Worm (Caenorhabditis elegans) whole organism, mixed stage, embryonic: Measurements from ENCODE around the gene srh-293.

Experiments
- M03D4.4 ChIP-seq: sonication (generic microtip); optimal IDR thresholded peaks from 2 replicates; lab custom pipeline; 2017; ENCODE audit warnings: mild to moderate bottlenecking, missing genetic modification characterization, missing compliant biosample characterization
- ceh-39 ChIP-seq: fragments of 150-350 bp; optimal IDR thresholded peaks from 2 replicates; lab custom pipeline; 2014; ENCODE audit warnings: missing biosample characterization, missing genetic modification characterization
- ceh-43 ChIP-seq: fragments of 200-800 bp; sonication (Bioruptor generic); optimal IDR thresholded peaks from 2 replicates; lab custom pipeline; 2018; ENCODE audit warnings: mild to moderate bottlenecking, missing genetic modification characterization, moderate library complexity, missing compliant biosample characterization
- ceh-83 ChIP-seq: fragments of 200-800 bp; sonication (Bioruptor generic); optimal IDR thresholded peaks from 2 replicates; lab custom pipeline; 2018; ENCODE audit warnings: mild to moderate bottlenecking, missing genetic modification characterization, missing compliant biosample characterization
- ces-1 ChIP-seq: fragments of 150-350 bp; optimal IDR thresholded peaks from 2 replicates; lab custom pipeline; 2014; ENCODE audit warnings: missing biosample characterization, missing genetic modification reagents, missing genetic modification characterization
- cnd-1 ChIP-seq: fragments of 200-800 bp; sonication (Bioruptor generic); optimal IDR thresholded peaks from 2 replicates; lab custom pipeline; 2018; ENCODE audit warnings: mild to moderate bottlenecking, missing genetic modification characterization, missing compliant biosample characterization
- drap-1 ChIP-seq: fragments of 200-800 bp; sonication (Bioruptor generic); optimal IDR thresholded peaks from 3 replicates; lab custom pipeline; 2018; ENCODE audit warnings: mild to moderate bottlenecking, missing genetic modification characterization, missing compliant biosample characterization
- elt-1 ChIP-seq: sonication (generic microtip); optimal IDR thresholded peaks from 2 replicates; lab custom pipeline; 2017; ENCODE audit warnings: missing genetic modification characterization, mild to moderate bottlenecking, missing compliant biosample characterization, antibody characterized with exemption, moderate library complexity, borderline replicate concordance; ENCODE audit not compliant: insufficient read depth
- flh-1 ChIP-seq: fragments of 200-800 bp; sonication (Bioruptor generic); optimal IDR thresholded peaks from 2 replicates; lab custom pipeline; 2018; ENCODE audit warnings: mild to moderate bottlenecking, missing genetic modification characterization, moderate library complexity, missing compliant biosample characterization
- ham-2 ChIP-seq: fragments of 200-800 bp; sonication (Bioruptor generic); optimal IDR thresholded peaks from 2 replicates; lab custom pipeline; 2018; ENCODE audit warnings: mild to moderate bottlenecking, missing genetic modification characterization, missing compliant biosample characterization
- lin-32 ChIP-seq: fragments of 200-800 bp; sonication (Bioruptor generic); optimal IDR thresholded peaks from 2 replicates; lab custom pipeline; 2018; ENCODE audit warnings: mild to moderate bottlenecking, missing genetic modification characterization, missing compliant biosample characterization
- lsy-2 ChIP-seq: fragments of 150-350 bp; optimal IDR thresholded peaks from 2 replicates; lab custom pipeline; 2014; ENCODE audit warnings: missing biosample characterization, missing genetic modification characterization
- mab-5 ChIP-seq: fragments of 150-350 bp; optimal IDR thresholded peaks from 2 replicates; lab custom pipeline; 2014; ENCODE audit warnings: missing biosample characterization, missing genetic modification characterization
- mep-1 ChIP-seq: fragments of 150-350 bp; optimal IDR thresholded peaks from 2 replicates; lab custom pipeline; 2017; ENCODE audit warnings: missing biosample characterization, missing genetic modification reagents, missing genetic modification characterization, inconsistent platforms
- nhr-12 ChIP-seq: fragments of 150-350 bp; optimal IDR thresholded peaks from 2 replicates; lab custom pipeline; 2014; ENCODE audit warnings: missing biosample characterization, missing genetic modification characterization
- nhr-237 ChIP-seq: fragments of 150-350 bp; optimal IDR thresholded peaks from 2 replicates; lab custom pipeline; 2014; ENCODE audit warnings: missing biosample characterization, missing genetic modification characterization
- nhr-76 ChIP-seq: sonication (generic microtip); optimal IDR thresholded peaks from 2 replicates; lab custom pipeline; 2017; ENCODE audit warnings: missing biosample characterization, missing genetic modification characterization
- pha-4 ChIP-seq: fragments of 150-350 bp; optimal IDR thresholded peaks from 2 replicates; lab custom pipeline; 2018; ENCODE audit warnings: missing biosample characterization, missing genetic modification reagents, missing genetic modification characterization
- sem-2 ChIP-seq: fragments of 200-800 bp; sonication (Bioruptor generic); optimal IDR thresholded peaks from 2 replicates; lab custom pipeline; 2018; ENCODE audit warnings: mild to moderate bottlenecking, missing genetic modification characterization, missing compliant biosample characterization
- snpc-4 ChIP-seq: fragments of 150-350 bp; optimal IDR thresholded peaks from 2 replicates; lab custom pipeline; 2014; ENCODE audit warnings: missing biosample characterization, missing genetic modification characterization
- sptf-1 ChIP-seq: sonication (generic microtip); optimal IDR thresholded peaks from 2 replicates; lab custom pipeline; 2017; ENCODE audit warnings: mild to moderate bottlenecking, missing genetic modification characterization, moderate library complexity, missing compliant biosample characterization
- tbx-8 ChIP-seq: fragments of 200-800 bp; sonication (Bioruptor generic); optimal IDR thresholded peaks from 2 replicates; lab custom pipeline; 2018; ENCODE audit warnings: mild to moderate bottlenecking, missing genetic modification characterization, moderate library complexity, missing compliant biosample characterization
- unc-120 ChIP-seq: sonication (generic microtip); optimal IDR thresholded peaks from 2 replicates; lab custom pipeline; 2017; ENCODE audit warnings: missing genetic modification characterization, missing compliant biosample characterization; ENCODE audit not compliant: poor library complexity, severe bottlenecking
- unc-62 ChIP-seq: fragments of 150-350 bp; optimal IDR thresholded peaks from 2 replicates; lab custom pipeline; 2014; ENCODE audit warnings: missing biosample characterization, missing genetic modification reagents, missing genetic modification characterization
- zip-8 ChIP-seq: fragments of 150-350 bp; optimal IDR thresholded peaks from 2 replicates; lab custom pipeline; 2014; ENCODE audit warnings: missing biosample characterization, missing genetic modification characterization
- ztf-11 ChIP-seq: fragments of 150-350 bp; optimal IDR thresholded peaks from 2 replicates; lab custom pipeline; 2014; ENCODE audit warnings: missing biosample characterization, missing genetic modification characterization

The srh-293 gene

DNA sequence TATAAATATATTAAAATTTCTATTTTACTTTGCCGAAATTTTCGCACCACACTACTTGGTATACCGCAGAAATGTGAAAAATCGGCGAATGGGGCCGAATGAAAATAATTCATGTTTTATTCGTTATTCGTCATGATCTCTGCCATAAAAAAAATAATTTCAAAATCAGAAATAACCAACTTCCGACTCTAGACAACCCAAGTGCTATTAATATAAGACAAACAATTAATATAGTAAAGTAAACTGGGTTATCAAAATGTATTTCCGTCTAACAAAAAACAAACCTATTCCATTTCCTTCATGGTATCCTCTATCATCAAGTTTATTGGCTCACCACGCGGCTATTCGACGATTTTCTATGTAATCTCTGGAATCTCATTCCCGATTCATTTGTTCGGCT is at the start of gene srh-293:
Gene srh-293 (plus strand): TSS at position 301 of the 400 bp plus-strand sequence.
- TF ChIP-seq ces-1 (GFP tag; lab: Kevin White, UChicago) (no peak), elt-1 (no peak), ceh-83 (GFP tag; lab: Kevin White, UChicago) (no peak), cnd-1 (tag; lab: Kevin White, UChicago) (no peak), lin-32 (GFP tag; lab: Kevin White, UChicago) (no peak), pha-4 (tag; lab: Kevin White, UChicago) (no peak), nhr-76 (no peak), M03D4.4 (tag; lab: Kevin White, UChicago) (no peak)

DNA sequence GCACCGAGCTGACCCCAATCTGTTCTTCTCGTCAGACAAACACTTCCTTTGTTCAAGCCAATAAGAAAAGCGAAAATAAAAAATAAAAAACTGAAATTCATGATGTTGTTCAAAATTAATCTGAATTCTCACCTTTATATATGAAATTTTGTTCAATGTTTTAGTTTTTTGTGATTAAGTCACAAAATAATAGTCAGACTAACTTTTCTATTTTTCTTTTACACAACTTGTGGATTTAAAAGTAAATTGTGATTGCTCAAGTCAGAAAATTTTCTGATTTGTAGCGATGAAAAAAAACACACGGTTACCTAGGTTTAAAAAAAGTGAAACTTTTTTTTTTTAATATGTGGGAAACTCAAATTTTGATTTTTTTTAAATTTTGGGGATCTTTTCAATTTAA is 48.2 kb upstream of the srh-293 start, which contains the start of gene abf-3:
Gene abf-3 (minus strand): TSS at position 101 of the 400 bp plus-strand sequence.
- TF ChIP-seq lin-32 (GFP tag; lab: Kevin White, UChicago) (no peak), ces-1 (GFP tag; lab: Kevin White, UChicago) (no peak), flh-1 (GFP tag; lab: Kevin White, UChicago) (no peak)

DNA sequence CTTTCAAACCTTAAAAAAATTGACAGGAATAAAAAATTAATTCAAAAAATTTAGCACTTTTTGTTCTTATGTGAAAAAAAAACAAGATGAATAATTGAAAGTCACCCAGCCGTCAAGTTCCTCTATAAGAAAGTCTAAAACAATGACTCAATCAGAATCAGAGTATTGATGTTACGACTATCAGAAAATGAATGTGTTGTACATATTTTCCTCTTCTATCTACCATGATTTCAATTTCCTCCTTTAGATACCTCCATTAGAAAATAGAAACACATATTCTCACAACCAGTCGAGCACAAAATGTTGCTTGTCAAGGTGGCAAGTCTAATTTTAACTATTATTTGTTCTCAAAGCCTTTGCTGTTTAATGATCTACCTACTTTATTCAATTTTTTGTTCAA is 46.0 kb upstream of the srh-293 start, which contains the start of gene srbc-48:
Gene srbc-48 (plus strand): TSS at position 301 of the 400 bp plus-strand sequence.
- TF ChIP-seq ham-2 (GFP tag; lab: Kevin White, UChicago) (no peak), unc-62 (GFP tag; lab: Kevin White, UChicago) (no peak), ztf-11 (tag; lab: Kevin White, UChicago) (no peak), drap-1 (no peak), nhr-237 (no peak)

DNA sequence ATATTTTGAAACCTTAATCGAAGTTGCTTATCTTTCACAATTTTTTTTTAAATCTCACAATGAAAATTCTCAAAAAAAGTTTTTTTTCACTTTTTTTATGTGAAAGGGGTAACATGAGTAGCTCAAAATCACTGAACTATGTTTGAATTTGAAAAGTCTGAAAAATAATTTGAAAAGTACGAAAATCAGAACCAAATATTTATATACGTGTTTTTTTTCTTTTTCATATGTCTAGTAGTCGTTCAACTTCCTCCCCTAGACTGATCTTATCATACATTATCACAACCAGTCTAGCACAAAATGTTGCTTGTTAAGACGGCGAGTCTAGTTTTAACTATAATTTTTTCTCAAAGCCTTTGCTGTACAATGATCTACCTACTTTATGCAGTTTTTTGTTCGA is 44.5 kb upstream of the srh-293 start, which contains the start of gene srbc-49:
Gene srbc-49 (plus strand): TSS at position 301 of the 400 bp plus-strand sequence.
- TF ChIP-seq nhr-12 (tag; lab: Kevin White, UChicago) (no peak), ceh-43 (no peak), M03D4.4 (tag; lab: Kevin White, UChicago) (no peak)

DNA sequence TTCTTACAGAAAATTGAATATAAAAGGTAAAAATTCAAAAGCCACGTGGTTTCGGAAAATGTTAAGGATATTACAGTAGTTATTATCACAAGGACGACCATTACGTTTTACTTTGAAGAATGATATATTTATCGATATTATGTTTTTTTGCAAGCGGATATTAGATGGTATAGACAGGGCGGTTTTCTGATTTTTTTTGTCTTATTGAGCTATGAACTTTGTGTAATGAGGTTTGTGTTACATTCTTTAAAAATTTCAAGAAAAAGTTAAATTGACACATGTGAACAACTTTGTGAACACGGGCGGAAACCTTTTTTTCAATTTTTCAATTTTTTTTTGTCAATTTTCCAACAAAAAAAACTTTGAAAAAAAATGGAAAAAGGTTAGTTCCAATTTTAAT is 41.1 kb upstream of the srh-293 start, which contains the start of gene srbc-50:
Gene srbc-50 (minus strand): TSS at position 101 of the 400 bp plus-strand sequence.
- no peak for TF ChIP-seq tbx-8 (GFP tag; lab: Kevin White, UChicago)
- no peak for TF ChIP-seq ces-1 (GFP tag; lab: Kevin White, UChicago)
- no peak for TF ChIP-seq ham-2 (GFP tag; lab: Kevin White, UChicago)
- TF ChIP-seq mep-1 (tag; lab: Kevin White, UChicago) = no peak
- TF ChIP-seq, all 35 proteins: peak for 0

DNA sequence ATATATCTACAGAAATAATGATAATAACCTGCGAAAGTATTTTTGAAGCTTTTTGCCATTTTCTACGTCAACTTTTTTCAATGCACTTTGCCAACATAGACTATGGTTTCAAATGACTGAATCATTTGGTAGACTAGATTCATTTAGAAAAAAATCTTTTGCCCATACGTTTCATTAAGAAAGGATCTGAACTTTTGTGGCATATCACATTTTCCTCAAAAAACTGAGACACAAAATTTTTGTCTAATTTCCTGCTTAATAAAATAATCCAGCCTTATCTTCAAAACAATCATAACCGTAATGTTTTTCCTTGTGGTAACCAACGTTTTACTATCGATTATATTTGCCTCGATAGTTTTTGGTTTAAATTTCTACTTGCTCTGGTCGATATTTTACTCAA is 39.8 kb upstream of the srh-293 start, which contains the start of gene srbc-51:
Gene srbc-51 (plus strand): TSS at position 301 of the 400 bp plus-strand sequence.
- TF ChIP-seq mab-5 (tag; lab: Kevin White, UChicago) (no peak), zip-8 (tag; lab: Kevin White, UChicago) (no peak), lsy-2 (tag; lab: Kevin White, UChicago) (no peak), snpc-4 (tag; lab: Kevin White, UChicago) (no peak)
- TF ChIP-seq, all 35 proteins: peak for 0

DNA sequence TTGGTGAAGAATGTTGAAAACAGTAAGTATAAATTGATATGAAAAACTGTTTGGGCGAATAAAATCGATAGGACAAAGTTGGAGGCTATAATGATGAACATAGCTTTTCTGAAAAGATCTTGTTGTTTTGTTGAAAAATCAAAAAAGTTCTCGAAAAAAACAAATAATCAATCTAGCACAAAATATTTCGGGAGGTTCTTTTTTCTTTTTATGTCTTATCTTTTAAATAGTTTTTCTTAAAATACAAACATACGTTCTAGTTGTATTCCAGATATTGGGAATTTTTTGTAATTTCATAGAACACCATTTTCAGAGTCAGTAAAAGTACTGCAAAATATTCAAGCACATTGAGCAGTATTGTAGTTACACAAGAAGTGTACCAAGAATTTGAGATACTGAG is 36.0 kb upstream of the srh-293 start, which contains the start of gene srbc-55:
Gene srbc-55 (minus strand): TSS at position 101 of the 400 bp plus-strand sequence.
- TF ChIP-seq sptf-1 (tag; lab: Kevin White, UChicago) = no peak

DNA sequence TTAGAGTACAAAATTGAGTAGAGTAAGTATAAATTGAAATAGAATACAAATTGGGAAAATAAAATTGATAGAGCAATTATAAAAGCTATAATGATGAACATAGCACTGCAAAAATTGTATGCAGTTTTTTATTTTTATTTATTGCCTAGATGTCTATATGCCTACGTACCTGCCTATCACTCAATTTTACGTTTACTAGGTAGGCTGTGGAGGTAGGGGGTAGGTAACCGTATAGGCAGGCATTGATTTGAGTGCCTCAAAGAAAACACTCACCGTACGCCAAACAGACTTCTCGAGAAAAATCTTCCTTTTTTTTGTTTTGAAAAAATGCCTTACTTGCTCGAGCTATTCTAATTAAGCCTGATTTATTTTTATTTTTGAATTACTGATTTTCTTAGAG is 34.4 kb upstream of the srh-293 start, which contains the start of gene srbc-56:
Gene srbc-56 (minus strand): TSS at position 101 of the 400 bp plus-strand sequence.
- no peak for TF ChIP-seq lsy-2 (tag; lab: Kevin White, UChicago)
- no peak for TF ChIP-seq nhr-237
- no peak for TF ChIP-seq elt-1
- TF ChIP-seq sem-2 (GFP tag; lab: Kevin White, UChicago) = no peak
- no peak for TF ChIP-seq M03D4.4 (tag; lab: Kevin White, UChicago)
- TF ChIP-seq zip-8 (tag; lab: Kevin White, UChicago) = no peak
- TF ChIP-seq nhr-12 (tag; lab: Kevin White, UChicago) = no peak
- no peak for TF ChIP-seq ceh-39 (tag; lab: Kevin White, UChicago)
- no peak for TF ChIP-seq mep-1 (tag; lab: Kevin White, UChicago)
- no peak for TF ChIP-seq ceh-83 (GFP tag; lab: Kevin White, UChicago)
- TF ChIP-seq unc-120 (tag; lab: Kevin White, UChicago) = no peak
